Fruit fly (Drosophila melanogaster): ENCODE data around the gene CG46339.

Gene CG46339

dm6 chr3R:26937423-26937822 lies 21.9 kb downstream of the CG46339 start:
- TF ChIP-seq ey (GFP tag; optimal IDR thresholded peaks at IDR 0.05) (peak; percentile 40), Hnf4 (GFP tag; optimal IDR thresholded peaks at IDR 0.05) (no peak), dmrt93B (GFP tag; optimal IDR thresholded peaks at IDR 0.05) (peak; percentile 14), HLH106 (tag; optimal IDR thresholded peaks at IDR 0.05) (peak; percentile 24)

dm6 chr3R:26945233-26945632 lies 29.7 kb downstream of the CG46339 start, which contains the start of gene CG14252:
Gene CG14252 (plus strand): TSS chr3R:26945534.
- TF ChIP-seq pan (optimal IDR thresholded peaks at IDR 0.05): no peak
- TF ChIP-seq foxo (GFP tag; optimal IDR thresholded peaks at IDR 0.05): no peak
- TF ChIP-seq Dif (GFP tag; optimal IDR thresholded peaks at IDR 0.05; ENCODE audit: partially characterized antibody): no peak
- no peak for TF ChIP-seq Rel (GFP tag; optimal IDR thresholded peaks at IDR 0.05)
- TF ChIP-seq Rel (tag; optimal IDR thresholded peaks at IDR 0.05): peak; percentile 34
- no peak for TF ChIP-seq GATAd (GFP tag; optimal IDR thresholded peaks at IDR 0.05)
- TF ChIP-seq tai (GFP tag; optimal IDR thresholded peaks at IDR 0.05): no peak
- no peak for TF ChIP-seq rgr (GFP tag; optimal IDR thresholded peaks at IDR 0.05)
- TF ChIP-seq CG32264 (GFP tag; optimal IDR thresholded peaks at IDR 0.05): no peak
- TF ChIP-seq Hr83 (GFP tag; optimal IDR thresholded peaks at IDR 0.05; ENCODE audit: poor library complexity, severe bottlenecking): peak; percentile 36
- no peak for TF ChIP-seq Dfd (GFP tag; optimal IDR thresholded peaks at IDR 0.05)
- no peak for TF ChIP-seq Hr78 (GFP tag; optimal IDR thresholded peaks at IDR 0.05)
- no peak for TF ChIP-seq psq (GFP tag; optimal IDR thresholded peaks at IDR 0.05)
- no peak for TF ChIP-seq OdsH (GFP tag; optimal IDR thresholded peaks at IDR 0.05)
- TF ChIP-seq Vsx2 (GFP tag; optimal IDR thresholded peaks at IDR 0.05; ENCODE audit: partially characterized antibody): no peak
- no peak for TF ChIP-seq Jra (GFP tag; optimal IDR thresholded peaks at IDR 0.05)
- TF ChIP-seq br (GFP tag; optimal IDR thresholded peaks at IDR 0.05): no peak
- no peak for TF ChIP-seq lola (GFP tag; optimal IDR thresholded peaks at IDR 0.05)
- no peak for TF ChIP-seq HLH106 (tag; optimal IDR thresholded peaks at IDR 0.05)
- no peak for TF ChIP-seq h (GFP tag; optimal IDR thresholded peaks at IDR 0.05)
- peak; percentile 26 for TF ChIP-seq Hnf4 (GFP tag; optimal IDR thresholded peaks at IDR 0.05)
- no peak for TF ChIP-seq Myc (optimal IDR thresholded peaks at IDR 0.05)
- no peak for TF ChIP-seq fru (GFP tag; optimal IDR thresholded peaks at IDR 0.05)
- no peak for TF ChIP-seq N (GFP tag; optimal IDR thresholded peaks at IDR 0.05)
- no peak for TF ChIP-seq jim (GFP tag; optimal IDR thresholded peaks at IDR 0.05)

dm6 chr3R:26947296-26947880 lies 31.8 kb downstream of the CG46339 start, which contains the start of gene Spag1:
Gene Spag1 (plus strand): TSS chr3R:26947830.
- no peak for TF ChIP-seq Hr78 (GFP tag; optimal IDR thresholded peaks at IDR 0.05)
- no peak for TF ChIP-seq GATAd (GFP tag; optimal IDR thresholded peaks at IDR 0.05)
- TF ChIP-seq CG32264 (GFP tag; optimal IDR thresholded peaks at IDR 0.05): peak; percentile 4
- no peak for TF ChIP-seq Vsx2 (GFP tag; optimal IDR thresholded peaks at IDR 0.05; ENCODE audit: partially characterized antibody)
- peak; percentile 75 for TF ChIP-seq Hnf4 (GFP tag; optimal IDR thresholded peaks at IDR 0.05)
- no peak for TF ChIP-seq usp (GFP tag; optimal IDR thresholded peaks at IDR 0.05)
- TF ChIP-seq ey (GFP tag; optimal IDR thresholded peaks at IDR 0.05): no peak
- peak; percentile 46 for TF ChIP-seq brk (GFP tag; optimal IDR thresholded peaks at IDR 0.05)
- no peak for TF ChIP-seq lola (GFP tag; optimal IDR thresholded peaks at IDR 0.05)
- no peak for TF ChIP-seq Rel (GFP tag; optimal IDR thresholded peaks at IDR 0.05)
- no peak for TF ChIP-seq Rel (tag; optimal IDR thresholded peaks at IDR 0.05)
- no peak for TF ChIP-seq Myc (optimal IDR thresholded peaks at IDR 0.05)
- no peak for TF ChIP-seq HLH106 (tag; optimal IDR thresholded peaks at IDR 0.05)
- TF ChIP-seq tai (GFP tag; optimal IDR thresholded peaks at IDR 0.05): no peak
- no peak for TF ChIP-seq OdsH (GFP tag; optimal IDR thresholded peaks at IDR 0.05)
- no peak for TF ChIP-seq jim (GFP tag; optimal IDR thresholded peaks at IDR 0.05)
- no peak for TF ChIP-seq Dfd (GFP tag; optimal IDR thresholded peaks at IDR 0.05)
- peak; percentile 95 for TF ChIP-seq CrebA (GFP tag; optimal IDR thresholded peaks at IDR 0.05; ENCODE audit: borderline replicate concordance)
- TF ChIP-seq N (GFP tag; optimal IDR thresholded peaks at IDR 0.05): no peak
- TF ChIP-seq h (GFP tag; optimal IDR thresholded peaks at IDR 0.05): no peak
- TF ChIP-seq Hr83 (GFP tag; optimal IDR thresholded peaks at IDR 0.05; ENCODE audit: poor library complexity, severe bottlenecking): no peak
- TF ChIP-seq pan (optimal IDR thresholded peaks at IDR 0.05): no peak
- no peak for TF ChIP-seq rgr (GFP tag; optimal IDR thresholded peaks at IDR 0.05)
- TF ChIP-seq dl (GFP tag; optimal IDR thresholded peaks at IDR 0.05; ENCODE audit: insufficient read depth in 1 of 2, partially characterized antibody in 2 of 2): no peak
- no peak for TF ChIP-seq Mio (GFP tag; optimal IDR thresholded peaks at IDR 0.05)
- peak; percentile 42 for TF ChIP-seq Jra (GFP tag; optimal IDR thresholded peaks at IDR 0.05)
- peak; percentile 8 for TF ChIP-seq woc (GFP tag; optimal IDR thresholded peaks at IDR 0.05)
- TF ChIP-seq Dif (GFP tag; optimal IDR thresholded peaks at IDR 0.05; ENCODE audit: partially characterized antibody): no peak
- peak; percentile 72 for TF ChIP-seq sage (GFP tag; optimal IDR thresholded peaks at IDR 0.05)
